Worm (Caenorhabditis elegans): ENCODE results near the gene emb-1.

The emb-1 gene

ce11 chrIII:5193266-5193665 is 20.0 kb downstream of the emb-1 start:
- TF ChIP-seq nhr-28 (tag; optimal IDR thresholded peaks at IDR 0.05) (no peak), nhr-76 (tag; optimal IDR thresholded peaks at IDR 0.05) (no peak), nhr-12 (tag; optimal IDR thresholded peaks at IDR 0.05) (no peak), lsy-2 (tag; optimal IDR thresholded peaks at IDR 0.05) (peak; percentile 42)

- TF ChIP-seq mep-1 (tag; optimal IDR thresholded peaks at IDR 0.05) (no peak), nhr-12 (tag; optimal IDR thresholded peaks at IDR 0.05) (no peak), M03D4.4 (tag; optimal IDR thresholded peaks at IDR 0.05) (no peak), mab-5 (tag; optimal IDR thresholded peaks at IDR 0.05) (no peak), nhr-28 (tag; optimal IDR thresholded peaks at IDR 0.05) (no peak), unc-120 (tag; optimal IDR thresholded peaks at IDR 0.05; ENCODE audit: poor library complexity, severe bottlenecking) (no peak), ceh-43 (GFP tag; optimal IDR thresholded peaks at IDR 0.05) (no peak), blmp-1 (tag; optimal IDR thresholded peaks at IDR 0.05) (no peak), lin-13 (tag; optimal IDR thresholded peaks at IDR 0.05) (no peak), nhr-2 (tag; optimal IDR thresholded peaks at IDR 0.05) (no peak), ces-1 (GFP tag; optimal IDR thresholded peaks at IDR 0.05) (no peak), bed-3 (GFP tag; optimal IDR thresholded peaks at IDR 0.05) (no peak), unc-62 (GFP tag; optimal IDR thresholded peaks at IDR 0.05) (no peak), unc-39 (tag; optimal IDR thresholded peaks at IDR 0.05) (no peak), snpc-4 (tag; optimal IDR thresholded peaks at IDR 0.05) (no peak), flh-1 (GFP tag; optimal IDR thresholded peaks at IDR 0.05) (no peak), pha-4 (tag; optimal IDR thresholded peaks at IDR 0.05) (no peak), elt-3 (tag; optimal IDR thresholded peaks at IDR 0.05) (no peak)
Observed at ce11 chrIII:5195690-5196089, 22.5 kb downstream of the emb-1 start, which contains the start of gene moc-6. Gene moc-6, plus strand, starts transcription at chrIII:5195990.

ce11 chrIII:5196298-5197045 is 23.2 kb downstream of the emb-1 start:
- TF ChIP-seq nhr-237 (tag; optimal IDR thresholded peaks at IDR 0.05) (no peak), nhr-76 (tag; optimal IDR thresholded peaks at IDR 0.05) (no peak), mep-1 (tag; optimal IDR thresholded peaks at IDR 0.05) (peak; percentile 18), drap-1 (GFP tag; optimal IDR thresholded peaks at IDR 0.05) (no peak)

ce11 chrIII:5199577-5199976 is 26.3 kb downstream of the emb-1 start, which contains the start of gene emb-8:
Gene emb-8, minus strand, starts transcription at chrIII:5199677.
- TF ChIP-seq blmp-1 (tag; optimal IDR thresholded peaks at IDR 0.05): no peak
- TF ChIP-seq bed-3 (GFP tag; optimal IDR thresholded peaks at IDR 0.05): no peak
- TF ChIP-seq ztf-11 (tag; optimal IDR thresholded peaks at IDR 0.05): no peak
- no peak for TF ChIP-seq ceh-39 (tag; optimal IDR thresholded peaks at IDR 0.05)
- TF ChIP-seq mep-1 (tag; optimal IDR thresholded peaks at IDR 0.05): no peak
- no peak for TF ChIP-seq sptf-1 (tag; optimal IDR thresholded peaks at IDR 0.05)
- TF ChIP-seq nhr-28 (tag; optimal IDR thresholded peaks at IDR 0.05): no peak
- no peak for TF ChIP-seq ceh-43 (GFP tag; optimal IDR thresholded peaks at IDR 0.05)
- TF ChIP-seq elt-1 (tag; optimal IDR thresholded peaks at IDR 0.05; ENCODE audit: borderline replicate concordance, insufficient read depth): no peak
- no peak for TF ChIP-seq M03D4.4 (tag; optimal IDR thresholded peaks at IDR 0.05)
- TF ChIP-seq snpc-4 (tag; optimal IDR thresholded peaks at IDR 0.05): no peak
- TF ChIP-seq elt-3 (tag; optimal IDR thresholded peaks at IDR 0.05): no peak
- no peak for TF ChIP-seq hlh-1 (tag; optimal IDR thresholded peaks at IDR 0.05)
- no peak for TF ChIP-seq flh-1 (GFP tag; optimal IDR thresholded peaks at IDR 0.05)
- TF ChIP-seq ham-2 (GFP tag; optimal IDR thresholded peaks at IDR 0.05): no peak
- TF ChIP-seq unc-39 (tag; optimal IDR thresholded peaks at IDR 0.05): no peak
- TF ChIP-seq ceh-83 (GFP tag; optimal IDR thresholded peaks at IDR 0.05): no peak

ce11 chrIII:5200349-5200748 is 27.1 kb downstream of the emb-1 start:
- no peak for TF ChIP-seq ham-2 (GFP tag; optimal IDR thresholded peaks at IDR 0.05)
- no peak for TF ChIP-seq lsy-2 (tag; optimal IDR thresholded peaks at IDR 0.05)
- TF ChIP-seq sptf-1 (tag; optimal IDR thresholded peaks at IDR 0.05): no peak
- no peak for TF ChIP-seq drap-1 (GFP tag; optimal IDR thresholded peaks at IDR 0.05)
- no peak for TF ChIP-seq nhr-237 (tag; optimal IDR thresholded peaks at IDR 0.05)
- TF ChIP-seq snpc-4 (tag; optimal IDR thresholded peaks at IDR 0.05): no peak

- TF ChIP-seq zip-8 (tag; optimal IDR thresholded peaks at IDR 0.05): no peak
- no peak for TF ChIP-seq mab-5 (tag; optimal IDR thresholded peaks at IDR 0.05)
- TF ChIP-seq sptf-1 (tag; optimal IDR thresholded peaks at IDR 0.05): no peak
- no peak for TF ChIP-seq sem-2 (GFP tag; optimal IDR thresholded peaks at IDR 0.05)
- no peak for TF ChIP-seq lin-32 (GFP tag; optimal IDR thresholded peaks at IDR 0.05)
- TF ChIP-seq unc-62 (GFP tag; optimal IDR thresholded peaks at IDR 0.05): no peak
- TF ChIP-seq cnd-1 (tag; optimal IDR thresholded peaks at IDR 0.05): no peak
- TF ChIP-seq pha-4 (tag; optimal IDR thresholded peaks at IDR 0.05): no peak
- no peak for TF ChIP-seq bed-3 (GFP tag; optimal IDR thresholded peaks at IDR 0.05)
- no peak for TF ChIP-seq lsy-2 (tag; optimal IDR thresholded peaks at IDR 0.05)
- TF ChIP-seq elt-3 (tag; optimal IDR thresholded peaks at IDR 0.05): no peak
- no peak for TF ChIP-seq hlh-1 (tag; optimal IDR thresholded peaks at IDR 0.05)
- TF ChIP-seq mep-1 (tag; optimal IDR thresholded peaks at IDR 0.05): no peak
- no peak for TF ChIP-seq M03D4.4 (tag; optimal IDR thresholded peaks at IDR 0.05)
- TF ChIP-seq mls-2 (tag; optimal IDR thresholded peaks at IDR 0.05): no peak
- no peak for TF ChIP-seq ceh-43 (GFP tag; optimal IDR thresholded peaks at IDR 0.05)
Observed at ce11 chrIII:5201267-5201666, 28.0 kb downstream of the emb-1 start.
